Worm (Caenorhabditis elegans): Measurements from ENCODE around the gene smrc-1.

The smrc-1 gene

ce11 chrIII:6379129-6379528, 11.6 kb upstream of the smrc-1 start, which contains the start of gene C16A3.6:
Gene C16A3.6 (plus strand): TSS chrIII:6379212.
- TF ChIP-seq ama-1 (optimal IDR thresholded peaks at IDR 0.05) (peak; percentile 82), scrt-1 (GFP tag; IDR thresholded peaks at IDR 0.05) (no peak), F13C5.2 (tag; optimal IDR thresholded peaks at IDR 0.05) (peak; percentile 9)

ce11 chrIII:6380472-6380871, 10.3 kb upstream of the smrc-1 start, which contains the start of gene C16A3.5:
Gene C16A3.5 (plus strand): TSS chrIII:6380772.
- TF ChIP-seq hnd-1 (tag; optimal IDR thresholded peaks at IDR 0.05) (no peak), scrt-1 (GFP tag; IDR thresholded peaks at IDR 0.05) (no peak), ceh-13 (GFP tag; optimal IDR thresholded peaks at IDR 0.05) (no peak), flt-1 (GFP tag; IDR thresholded peaks at IDR 0.05) (no peak), aly-1 (tag; optimal IDR thresholded peaks at IDR 0.05) (no peak), tbx-11 (GFP tag; IDR thresholded peaks at IDR 0.05) (no peak), hmbx-1 (tag; optimal IDR thresholded peaks at IDR 0.05) (no peak), F13C5.2 (tag; optimal IDR thresholded peaks at IDR 0.05) (no peak), B0310.2 (tag; optimal IDR thresholded peaks at IDR 0.05) (no peak), tra-4 (tag; optimal IDR thresholded peaks at IDR 0.05) (no peak), tbx-37 (GFP tag; conservative IDR thresholded peaks at IDR 0.05) (no peak), ama-1 (optimal IDR thresholded peaks at IDR 0.05) (no peak), sea-1 (GFP tag; conservative IDR thresholded peaks at IDR 0.05) (no peak), pes-1 (GFP tag; IDR thresholded peaks at IDR 0.05) (no peak), hmg-4 (GFP tag; optimal IDR thresholded peaks at IDR 0.05) (no peak), ets-7 (tag; optimal IDR thresholded peaks at IDR 0.05) (no peak), ceh-36 (tag; optimal IDR thresholded peaks at IDR 0.05) (no peak)

- no peak for TF ChIP-seq aly-1 (tag; optimal IDR thresholded peaks at IDR 0.05)
- TF ChIP-seq ama-1 (optimal IDR thresholded peaks at IDR 0.05), result peak; percentile 91
These were observed 9.0 kb upstream of the smrc-1 start, which contains the start of gene znf-622 for ce11 chrIII:6381584-6382391. Gene znf-622 (plus strand): TSS chrIII:6381634.

- TF ChIP-seq ama-1 (optimal IDR thresholded peaks at IDR 0.05) (peak; percentile 15), ets-7 (tag; optimal IDR thresholded peaks at IDR 0.05) (no peak)
These were observed 7.6 kb upstream of the smrc-1 start, which contains the start of gene let-716 for ce11 chrIII:6382987-6383602. Gene let-716 (plus strand): TSS chrIII:6383552.

ce11 chrIII:6389533-6389932, 1.2 kb upstream of the smrc-1 start, which contains the start of gene C16A3.2:
Gene C16A3.2 (plus strand): TSS chrIII:6389833.
- TF ChIP-seq hmbx-1 (tag; optimal IDR thresholded peaks at IDR 0.05) (no peak), ceh-13 (GFP tag; optimal IDR thresholded peaks at IDR 0.05) (no peak), tra-4 (tag; optimal IDR thresholded peaks at IDR 0.05) (no peak), sea-1 (GFP tag; conservative IDR thresholded peaks at IDR 0.05) (no peak), tbx-37 (GFP tag; conservative IDR thresholded peaks at IDR 0.05) (no peak), F13C5.2 (tag; optimal IDR thresholded peaks at IDR 0.05) (no peak), scrt-1 (GFP tag; IDR thresholded peaks at IDR 0.05) (no peak), hmg-4 (GFP tag; optimal IDR thresholded peaks at IDR 0.05) (no peak), flt-1 (GFP tag; IDR thresholded peaks at IDR 0.05) (no peak), aly-1 (tag; optimal IDR thresholded peaks at IDR 0.05) (no peak), ets-7 (tag; optimal IDR thresholded peaks at IDR 0.05) (no peak), B0310.2 (tag; optimal IDR thresholded peaks at IDR 0.05) (no peak), hnd-1 (tag; optimal IDR thresholded peaks at IDR 0.05) (no peak), ceh-36 (tag; optimal IDR thresholded peaks at IDR 0.05) (no peak), tbx-11 (GFP tag; IDR thresholded peaks at IDR 0.05) (no peak), ama-1 (optimal IDR thresholded peaks at IDR 0.05) (no peak), pes-1 (GFP tag; IDR thresholded peaks at IDR 0.05) (no peak)

- TF ChIP-seq aly-1 (tag; optimal IDR thresholded peaks at IDR 0.05), result no peak
- no peak for TF ChIP-seq hmg-4 (GFP tag; optimal IDR thresholded peaks at IDR 0.05)
- no peak for TF ChIP-seq tbx-11 (GFP tag; IDR thresholded peaks at IDR 0.05)
- TF ChIP-seq ceh-13 (GFP tag; optimal IDR thresholded peaks at IDR 0.05), result no peak
- TF ChIP-seq sea-1 (GFP tag; conservative IDR thresholded peaks at IDR 0.05), result no peak
- TF ChIP-seq flt-1 (GFP tag; IDR thresholded peaks at IDR 0.05), result no peak
- no peak for TF ChIP-seq tra-4 (tag; optimal IDR thresholded peaks at IDR 0.05)
- no peak for TF ChIP-seq B0310.2 (tag; optimal IDR thresholded peaks at IDR 0.05)
- TF ChIP-seq hmbx-1 (tag; optimal IDR thresholded peaks at IDR 0.05), result no peak
- no peak for TF ChIP-seq hnd-1 (tag; optimal IDR thresholded peaks at IDR 0.05)
- TF ChIP-seq ama-1 (optimal IDR thresholded peaks at IDR 0.05), result no peak
- no peak for TF ChIP-seq F13C5.2 (tag; optimal IDR thresholded peaks at IDR 0.05)
- TF ChIP-seq tbx-37 (GFP tag; conservative IDR thresholded peaks at IDR 0.05), result no peak
These were observed 5.0 kb downstream of the smrc-1 start, which contains the start of gene oatr-1 for ce11 chrIII:6395706-6396232. Gene oatr-1 (minus strand): TSS chrIII:6396182.

ce11 chrIII:6396381-6396780, 5.6 kb downstream of the smrc-1 start:
- TF ChIP-seq scrt-1 (GFP tag; IDR thresholded peaks at IDR 0.05), result no peak
- no peak for TF ChIP-seq hnd-1 (tag; optimal IDR thresholded peaks at IDR 0.05)
- TF ChIP-seq ceh-36 (tag; optimal IDR thresholded peaks at IDR 0.05), result no peak
- no peak for TF ChIP-seq hmbx-1 (tag; optimal IDR thresholded peaks at IDR 0.05)
- TF ChIP-seq F13C5.2 (tag; optimal IDR thresholded peaks at IDR 0.05), result no peak
- no peak for TF ChIP-seq tra-4 (tag; optimal IDR thresholded peaks at IDR 0.05)
- TF ChIP-seq flt-1 (GFP tag; IDR thresholded peaks at IDR 0.05), result no peak
- TF ChIP-seq tbx-11 (GFP tag; IDR thresholded peaks at IDR 0.05), result no peak
- no peak for TF ChIP-seq pes-1 (GFP tag; IDR thresholded peaks at IDR 0.05)
- no peak for TF ChIP-seq tbx-37 (GFP tag; conservative IDR thresholded peaks at IDR 0.05)
